Fruit fly (Drosophila melanogaster) whole organism, wandering third instar larva: ENCODE results near the gene CG14115.
A peak's percentile ranks its signal among the peaks of the same experiment; 100 is the strongest.

Experiments
- Dfd ChIP-seq: fragments of >200 bp; optimal IDR thresholded peaks from 2 replicates; lab custom pipeline; 2017; ENCODE audit warnings: missing biosample characterization, missing genetic modification characterization
- HLH106 ChIP-seq: fragments of 200-800 bp; optimal IDR thresholded peaks from 3 replicates; lab custom pipeline; 2019; ENCODE audit warnings: missing biosample characterization, mild to moderate bottlenecking, missing genetic modification characterization, moderate library complexity
- Jra ChIP-seq: sonication (Bioruptor generic); optimal IDR thresholded peaks from 2 replicates; lab custom pipeline; 2016; ENCODE audit warnings: missing biosample characterization, missing genetic modification characterization
- Mio ChIP-seq: sonication (Bioruptor generic); optimal IDR thresholded peaks from 2 replicates; lab custom pipeline; 2016; ENCODE audit warnings: missing biosample characterization, missing genetic modification characterization
- h ChIP-seq: fragments of 200-800 bp; sonication (Bioruptor generic); optimal IDR thresholded peaks from 3 replicates; lab custom pipeline; 2016; ENCODE audit warnings: missing biosample characterization, mild to moderate bottlenecking, missing genetic modification characterization
- rgr ChIP-seq: fragments of 200-800 bp; sonication (Bioruptor generic); optimal IDR thresholded peaks from 3 replicates; lab custom pipeline; 2016; ENCODE audit warnings: missing biosample characterization, mild to moderate bottlenecking, missing genetic modification characterization
- tai ChIP-seq: sonication (Bioruptor generic); optimal IDR thresholded peaks from 2 replicates; lab custom pipeline; 2016; ENCODE audit warnings: missing biosample characterization, missing genetic modification characterization
- usp ChIP-seq: fragments of >200 bp; optimal IDR thresholded peaks from 2 replicates; lab custom pipeline; 2017; ENCODE audit warnings: missing biosample characterization, missing genetic modification characterization
- woc ChIP-seq: sonication (Bioruptor generic); optimal IDR thresholded peaks from 2 replicates; lab custom pipeline; 2016; ENCODE audit warnings: missing biosample characterization, mild to moderate bottlenecking, missing genetic modification characterization

DNA sequence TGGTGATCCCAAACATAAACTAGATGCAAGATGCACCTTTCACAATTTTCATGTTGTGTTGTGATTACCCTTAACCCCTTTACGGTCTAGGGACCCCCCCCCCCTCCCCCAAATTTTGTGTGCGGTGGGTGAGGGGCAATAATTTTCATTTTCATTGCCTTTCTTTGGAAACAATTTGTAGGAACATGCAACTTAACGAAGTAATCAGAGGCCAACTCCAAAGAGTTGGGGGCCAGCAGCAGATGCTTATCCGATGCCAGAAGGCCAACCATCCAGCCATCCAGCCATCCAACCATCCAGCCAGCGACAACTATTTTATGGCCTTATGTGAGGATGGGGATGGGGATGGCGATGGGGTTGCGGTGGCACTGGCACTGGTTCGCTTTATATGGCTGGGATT is 3.7 kb upstream of the CG14115 start:
- no peak for TF ChIP-seq h (GFP tag; lab: Kevin White, UChicago)
- no peak for TF ChIP-seq woc
- TF ChIP-seq HLH106 (tag; lab: Kevin White, UChicago), result no peak
- no peak for TF ChIP-seq tai (GFP tag; lab: Kevin White, UChicago)
- TF ChIP-seq Jra (GFP tag; lab: Kevin White, UChicago), result no peak
- TF ChIP-seq Dfd, result peak; percentile 84
- TF ChIP-seq usp (GFP tag; lab: Kevin White, UChicago), result no peak
- TF ChIP-seq rgr (GFP tag; lab: Kevin White, UChicago), result no peak
- no peak for TF ChIP-seq Mio
